Worm (Caenorhabditis elegans): ENCODE data around the gene Y62H9A.14.

The Y62H9A.14 gene

DNA sequence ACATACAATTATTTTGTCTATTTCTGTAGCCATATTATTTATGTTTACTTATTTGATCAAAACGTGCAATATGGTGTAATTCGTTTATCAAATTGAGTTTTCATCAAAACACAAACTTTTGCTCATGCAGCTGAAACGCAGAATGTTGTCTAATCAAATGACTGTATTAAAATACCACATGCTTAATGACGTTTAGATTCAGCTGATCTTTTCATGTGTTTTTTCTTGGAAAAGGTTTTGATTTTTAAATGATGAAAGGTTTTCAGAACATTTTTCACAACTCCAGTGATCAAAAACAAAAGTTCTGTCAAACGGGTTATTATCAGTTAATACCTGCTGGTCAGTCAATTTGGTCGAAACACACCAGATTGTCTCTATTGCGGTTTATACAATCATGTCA lies 45.8 kb upstream of the Y62H9A.14 start, which contains the start of gene Y62H9A.1:
TSS of gene Y62H9A.1 (plus strand) at position 282 of the 400 bp plus-strand sequence.
- TF ChIP-seq mdl-1 (tag; optimal IDR thresholded peaks at IDR 0.05) (no peak), attf-4 (tag; optimal IDR thresholded peaks at IDR 0.05) (no peak)

DNA sequence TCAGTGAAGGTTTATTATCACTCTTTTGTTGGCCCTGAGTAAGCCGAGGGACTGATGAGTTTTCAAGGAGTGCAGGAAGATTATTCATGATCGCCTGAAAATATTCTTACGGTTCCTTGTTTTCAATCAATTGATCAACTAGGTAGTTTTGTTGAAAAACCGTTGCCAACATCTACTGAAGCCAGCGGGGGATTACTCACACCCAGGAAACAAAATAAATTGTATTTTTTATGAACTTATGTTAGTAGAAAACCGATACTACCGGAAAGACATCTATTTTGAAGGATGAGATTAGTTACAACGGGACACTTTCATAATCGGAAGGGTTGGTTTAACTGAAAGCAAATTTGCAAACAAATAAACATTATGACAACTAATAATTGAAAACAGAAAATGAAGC lies 42.9 kb upstream of the Y62H9A.14 start, which contains the start of gene Y62H9A.2:
TSS of gene Y62H9A.2 (minus strand) at position 101 of the 400 bp plus-strand sequence.
- TF ChIP-seq nhr-42 (GFP tag; IDR thresholded peaks at IDR 0.05) (no peak), duxl-1 (tag; optimal IDR thresholded peaks at IDR 0.05; ENCODE audit: poor library complexity) (no peak), fos-1 (tag; optimal IDR thresholded peaks at IDR 0.05) (no peak), ceh-28 (tag; optimal IDR thresholded peaks at IDR 0.05) (no peak), ctbp-1 (GFP tag; IDR thresholded peaks at IDR 0.05) (no peak), ceh-62 (tag; optimal IDR thresholded peaks at IDR 0.05) (no peak), nhr-102 (tag; optimal IDR thresholded peaks at IDR 0.05) (no peak), pha-4 (GFP tag; IDR thresholded peaks at IDR 0.05) (no peak), pha-4 (tag; optimal IDR thresholded peaks at IDR 0.05) (no peak), cey-2 (tag; optimal IDR thresholded peaks at IDR 0.05; ENCODE audit: borderline replicate concordance, insufficient read depth) (no peak), madf-5 (GFP tag; IDR thresholded peaks at IDR 0.05) (no peak), vab-7 (GFP tag; IDR thresholded peaks at IDR 0.05) (no peak), fkh-10 (GFP tag; optimal IDR thresholded peaks at IDR 0.05) (no peak), aly-2 (tag; optimal IDR thresholded peaks at IDR 0.05) (no peak), nhr-28 (tag; optimal IDR thresholded peaks at IDR 0.05) (no peak), spr-3 (GFP tag; optimal IDR thresholded peaks at IDR 0.05) (no peak), nhr-237 (tag; optimal IDR thresholded peaks at IDR 0.05) (no peak), zfp-2 (tag; optimal IDR thresholded peaks at IDR 0.05) (no peak), zag-1 (tag; optimal IDR thresholded peaks at IDR 0.05) (no peak)

DNA sequence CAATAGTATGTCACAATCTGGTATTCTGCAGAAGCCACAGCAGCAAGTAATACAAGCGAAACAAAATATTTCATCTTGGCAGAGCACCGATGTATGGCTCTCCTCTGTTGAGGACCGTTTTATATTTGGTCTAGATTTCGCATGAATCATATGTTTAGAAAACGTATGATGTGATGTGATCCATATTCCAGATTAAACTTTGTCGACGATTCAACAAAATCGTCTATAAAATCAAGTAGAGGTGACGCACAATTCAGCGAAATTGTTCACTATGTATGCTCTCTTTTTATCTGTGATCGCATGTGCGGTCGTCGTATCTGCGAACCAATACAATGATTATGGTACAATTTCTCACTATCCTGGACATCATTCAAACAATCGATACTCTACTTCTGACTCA lies 41.2 kb upstream of the Y62H9A.14 start, which contains the start of the genes Y62H9A.3 and Y62H9A.4:
TSS of gene Y62H9A.3 (minus strand) at position 101 of the 400 bp plus-strand sequence.
TSS of gene Y62H9A.4 (plus strand) at position 256 of the 400 bp plus-strand sequence.
- TF ChIP-seq unc-62 (GFP tag; optimal IDR thresholded peaks at IDR 0.05 in 1 of 2) (peak in 1 of 2 experiments; percentile 55), unc-62 (tag; optimal IDR thresholded peaks at IDR 0.05) (no peak), nhr-10 (tag; optimal IDR thresholded peaks at IDR 0.05) (no peak)

DNA sequence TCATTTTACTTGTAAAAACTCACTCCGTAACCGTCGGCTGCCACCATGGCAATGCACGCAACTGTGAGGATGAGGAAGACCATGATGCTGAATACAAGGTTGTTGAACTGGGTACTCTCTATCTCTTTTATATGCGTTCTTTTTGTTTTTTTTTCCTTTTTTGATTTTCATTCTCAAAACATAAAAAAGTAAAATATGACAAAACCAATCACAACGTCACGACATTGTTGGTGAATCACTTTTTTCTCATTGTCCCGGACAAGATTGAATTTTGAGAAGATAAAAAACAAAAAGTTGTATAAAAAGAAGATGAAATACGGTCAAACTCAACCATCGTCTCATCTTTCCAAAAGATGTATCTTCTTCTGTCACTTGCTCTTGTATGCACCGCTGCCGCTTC lies 38.2 kb upstream of the Y62H9A.14 start, which contains the start of the genes Y62H9A.5 and ule-5:
TSS of gene Y62H9A.5 (minus strand) at position 101 of the 400 bp plus-strand sequence.
TSS of gene ule-5 (plus strand) at position 328 of the 400 bp plus-strand sequence.
- TF ChIP-seq pha-4 (GFP tag; IDR thresholded peaks at IDR 0.05) (no peak), pha-4 (tag; optimal IDR thresholded peaks at IDR 0.05) (no peak), nhr-237 (tag; optimal IDR thresholded peaks at IDR 0.05) (no peak), nhr-102 (tag; optimal IDR thresholded peaks at IDR 0.05) (no peak), unc-39 (tag; optimal IDR thresholded peaks at IDR 0.05) (no peak), mep-1 (tag; optimal IDR thresholded peaks at IDR 0.05) (no peak), lim-7 (GFP tag; IDR thresholded peaks at IDR 0.05) (no peak; the same call in 1 of the 2 replicates), F10B5.3 (tag; optimal IDR thresholded peaks at IDR 0.05) (no peak), F49E8.2 (tag; optimal IDR thresholded peaks at IDR 0.05; ENCODE audit: borderline replicate concordance) (no peak), mxl-2 (GFP tag; conservative IDR thresholded peaks at IDR 0.05) (no peak), fkh-10 (GFP tag; optimal IDR thresholded peaks at IDR 0.05) (no peak), arid-1 (GFP tag; conservative IDR thresholded peaks at IDR 0.05) (no peak), ceh-62 (tag; optimal IDR thresholded peaks at IDR 0.05) (no peak), madf-9 (GFP tag; conservative IDR thresholded peaks at IDR 0.05) (no peak), R02D3.7 (tag; optimal IDR thresholded peaks at IDR 0.05) (no peak), lin-1 (GFP tag; IDR thresholded peaks at IDR 0.05) (no peak), pqm-1 (tag; optimal IDR thresholded peaks at IDR 0.05) (no peak), unc-130 (GFP tag; optimal IDR thresholded peaks at IDR 0.05) (no peak), nhr-42 (GFP tag; IDR thresholded peaks at IDR 0.05) (no peak), daf-16 (GFP tag; optimal IDR thresholded peaks at IDR 0.05) (no peak), daf-16 (tag; optimal IDR thresholded peaks at IDR 0.05) (no peak)

Measured in whole organism, L4 larva.